Worm (Caenorhabditis elegans): ENCODE data around the gene ZK856.7.

ZK856.7 gene

DNA sequence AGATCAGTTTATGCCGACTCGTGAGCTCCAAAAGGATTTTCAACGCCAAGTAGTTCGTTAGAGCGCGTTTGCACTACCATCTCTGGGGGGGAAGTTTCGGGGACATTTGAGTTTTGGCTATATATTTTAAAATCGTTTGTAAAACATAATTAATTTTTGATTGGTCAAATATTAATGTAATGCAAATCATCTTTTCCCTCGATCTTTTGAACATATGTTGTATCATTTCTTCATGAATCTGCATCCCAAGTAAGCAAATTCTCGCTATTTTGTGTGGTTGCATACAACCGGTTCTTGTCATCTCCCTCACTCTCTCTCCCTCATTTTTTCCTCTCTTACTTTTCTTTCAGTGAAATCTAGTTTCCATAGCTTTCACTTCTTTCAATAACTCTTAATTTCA lies 23.7 kb upstream of the ZK856.7 start:
- no peak for TF ChIP-seq elt-1 (tag; optimal IDR thresholded peaks at IDR 0.05)
- no peak for TF ChIP-seq nhr-12 (tag; optimal IDR thresholded peaks at IDR 0.05)
- TF ChIP-seq lin-15B (tag; optimal IDR thresholded peaks at IDR 0.05): peak; percentile 72
- peak; percentile 73 for TF ChIP-seq pha-4 (tag; optimal IDR thresholded peaks at IDR 0.05)
- peak; percentile 45 for TF ChIP-seq nfya-1 (tag; optimal IDR thresholded peaks at IDR 0.05; ENCODE audit: insufficient read depth)
- TF ChIP-seq fkh-2 (tag; optimal IDR thresholded peaks at IDR 0.05): no peak
- peak; percentile 9 for TF ChIP-seq pqm-1 (tag; optimal IDR thresholded peaks at IDR 0.05)
- TF ChIP-seq zag-1 (tag; optimal IDR thresholded peaks at IDR 0.05): no peak
- TF ChIP-seq skn-1 (tag; optimal IDR thresholded peaks at IDR 0.05): peak; percentile 69
- TF ChIP-seq nhr-43 (tag; optimal IDR thresholded peaks at IDR 0.05; ENCODE audit: poor library complexity, severe bottlenecking): peak; percentile 66
- TF ChIP-seq snpc-4 (tag; optimal IDR thresholded peaks at IDR 0.05): peak; percentile 45
- peak; percentile 10 for TF ChIP-seq jun-1 (tag; optimal IDR thresholded peaks at IDR 0.05)
- TF ChIP-seq nhr-25 (tag; optimal IDR thresholded peaks at IDR 0.05): peak; percentile 85
- peak; percentile 42 for TF ChIP-seq nhr-23 (tag; optimal IDR thresholded peaks at IDR 0.05)
- TF ChIP-seq elt-2 (tag; optimal IDR thresholded peaks at IDR 0.05): peak; percentile 14
- no peak for TF ChIP-seq ceh-16 (tag; optimal IDR thresholded peaks at IDR 0.05)
- TF ChIP-seq mml-1 (tag; optimal IDR thresholded peaks at IDR 0.05): no peak
- TF ChIP-seq nhr-237 (tag; optimal IDR thresholded peaks at IDR 0.05): no peak

DNA sequence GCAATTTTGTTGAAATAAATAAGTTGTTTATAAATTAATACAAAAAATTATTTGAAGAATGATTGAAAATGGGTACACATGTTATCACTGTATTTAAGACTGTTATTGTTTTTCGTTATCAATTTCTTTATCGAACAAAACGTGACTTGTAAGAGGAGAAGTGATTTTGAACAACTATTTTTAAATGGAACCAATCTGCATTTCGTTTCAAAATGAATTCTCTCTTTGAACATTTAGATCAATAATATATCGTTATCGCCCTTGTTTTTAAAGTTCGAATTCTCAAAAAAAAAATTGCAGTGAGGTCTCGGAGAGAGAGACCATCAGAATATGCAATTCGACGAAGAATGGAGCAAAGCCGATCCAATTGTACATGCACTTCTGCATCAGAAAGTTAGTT lies 22.7 kb upstream of the ZK856.7 start, which contains the start of gene cul-5:
cul-5 (plus strand) TSS at position 301 of the 400 bp plus-strand sequence.
- TF ChIP-seq nhr-11 (tag; optimal IDR thresholded peaks at IDR 0.05): no peak
- no peak for TF ChIP-seq unc-62 (GFP tag; optimal IDR thresholded peaks at IDR 0.05)
- no peak for TF ChIP-seq sea-2 (GFP tag; optimal IDR thresholded peaks at IDR 0.05)
- no peak for TF ChIP-seq nhr-77 (tag; optimal IDR thresholded peaks at IDR 0.05)
- TF ChIP-seq lsy-12 (tag; optimal IDR thresholded peaks at IDR 0.05): no peak
- TF ChIP-seq mml-1 (tag; optimal IDR thresholded peaks at IDR 0.05): no peak
- TF ChIP-seq nhr-67 (tag; optimal IDR thresholded peaks at IDR 0.05): no peak
- TF ChIP-seq elt-2 (tag; optimal IDR thresholded peaks at IDR 0.05): peak; percentile 28
- TF ChIP-seq pha-4 (tag; optimal IDR thresholded peaks at IDR 0.05): peak; percentile 29
- no peak for TF ChIP-seq egl-5 (tag; optimal IDR thresholded peaks at IDR 0.05)
- no peak for TF ChIP-seq tbx-2 (tag; optimal IDR thresholded peaks at IDR 0.05)
- TF ChIP-seq elt-3 (tag; optimal IDR thresholded peaks at IDR 0.05): no peak
- TF ChIP-seq pqm-1 (tag; optimal IDR thresholded peaks at IDR 0.05): peak; percentile 35
- no peak for TF ChIP-seq R02D3.7 (tag; optimal IDR thresholded peaks at IDR 0.05)

DNA sequence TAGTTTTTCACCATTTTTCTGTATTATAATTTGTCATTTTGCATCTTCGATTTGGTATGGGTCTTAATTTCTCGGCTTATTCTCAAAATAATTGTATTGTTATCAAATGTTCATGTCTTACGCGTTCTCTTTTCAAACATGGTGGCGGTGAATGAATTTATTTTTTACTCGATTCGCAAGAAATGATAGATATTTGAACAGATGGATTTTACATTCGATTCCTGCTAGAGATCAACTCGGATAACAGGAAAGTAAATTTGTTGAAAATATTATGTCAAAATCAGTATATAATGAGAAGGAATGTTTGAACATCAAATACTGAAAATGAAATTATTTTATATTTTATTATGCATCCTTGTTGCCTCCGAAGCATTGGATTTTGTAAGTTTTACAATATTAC lies 18.9 kb upstream of the ZK856.7 start, which contains the start of gene ZK856.4:
ZK856.4 (plus strand) TSS at position 301 of the 400 bp plus-strand sequence.
- TF ChIP-seq R02D3.7 (tag; optimal IDR thresholded peaks at IDR 0.05) (no peak), ceh-28 (tag; optimal IDR thresholded peaks at IDR 0.05) (no peak), nhr-237 (tag; optimal IDR thresholded peaks at IDR 0.05) (no peak), snpc-4 (tag; optimal IDR thresholded peaks at IDR 0.05) (no peak), ZK546.5 (tag; optimal IDR thresholded peaks at IDR 0.05) (no peak), nfya-1 (tag; optimal IDR thresholded peaks at IDR 0.05; ENCODE audit: insufficient read depth) (no peak), fkh-10 (GFP tag; optimal IDR thresholded peaks at IDR 0.05) (no peak), hmg-11 (tag; optimal IDR thresholded peaks at IDR 0.05) (no peak), lsy-12 (tag; optimal IDR thresholded peaks at IDR 0.05) (no peak), mml-1 (tag; optimal IDR thresholded peaks at IDR 0.05) (no peak)

DNA sequence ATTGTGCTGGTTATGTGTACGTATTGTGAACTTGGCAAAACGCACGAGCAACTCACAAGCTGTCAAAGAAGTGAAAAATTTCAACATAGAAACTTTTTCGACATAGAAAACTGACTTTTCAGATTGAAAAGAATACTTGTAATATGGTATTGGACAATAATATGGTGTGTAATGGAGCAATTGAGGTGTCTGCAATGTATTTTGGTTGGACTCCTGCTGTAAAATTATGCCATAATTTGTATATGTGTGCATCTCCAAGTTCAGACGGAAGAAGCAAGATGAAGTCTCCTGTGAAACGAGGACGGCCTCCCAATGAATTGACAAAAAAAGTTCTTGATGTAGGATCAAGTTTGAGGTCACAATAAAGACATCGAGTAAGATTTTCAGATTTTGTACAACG lies 18.1 kb upstream of the ZK856.7 start:
- TF ChIP-seq sea-2 (GFP tag; optimal IDR thresholded peaks at IDR 0.05) (no peak), unc-62 (GFP tag; optimal IDR thresholded peaks at IDR 0.05) (no peak)

DNA sequence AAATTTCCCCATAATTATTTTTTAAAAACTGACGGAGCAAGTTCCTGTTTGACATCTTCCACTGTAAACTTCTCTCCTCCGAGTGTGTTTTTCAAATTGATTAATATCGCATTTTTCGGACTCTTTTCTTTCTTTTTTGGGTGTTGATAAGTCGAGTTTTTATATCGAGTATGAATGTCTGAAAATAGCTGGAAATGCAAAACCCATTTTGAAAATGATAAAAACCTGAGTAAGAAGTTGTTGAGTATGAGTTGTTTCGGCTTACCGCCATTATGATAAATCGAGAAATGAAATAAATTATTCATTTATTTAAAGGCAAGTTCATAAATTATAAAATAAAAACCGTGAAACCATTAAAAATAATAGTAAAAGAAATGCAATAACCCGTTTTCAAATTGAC lies 16.2 kb upstream of the ZK856.7 start, which contains the start of gene ZK856.18:
ZK856.18 (minus strand) TSS at position 289 of the 400 bp plus-strand sequence.
- TF ChIP-seq lin-39 (tag; optimal IDR thresholded peaks at IDR 0.05) (no peak), nhr-67 (tag; optimal IDR thresholded peaks at IDR 0.05) (no peak), tbx-2 (tag; optimal IDR thresholded peaks at IDR 0.05) (no peak), nfya-1 (tag; optimal IDR thresholded peaks at IDR 0.05; ENCODE audit: insufficient read depth) (no peak), ceh-9 (tag; optimal IDR thresholded peaks at IDR 0.05) (no peak), unc-62 (GFP tag; optimal IDR thresholded peaks at IDR 0.05) (no peak)
